Fruit fly (Drosophila melanogaster): ENCODE data around the gene robo2.

robo2 gene

dm6 chr2L:1420287-1420686 lies at the start of gene robo2 (continued):
- peak; percentile 17 for TF ChIP-seq Xbp1 (GFP tag; optimal IDR thresholded peaks at IDR 0.05)
- no peak for TF ChIP-seq sc (optimal IDR thresholded peaks at IDR 0.05)
- TF ChIP-seq sc (GFP tag; optimal IDR thresholded peaks at IDR 0.05): no peak
- 0 out of 3 replicates have a peak, but pooled peaks have one; percentile 23 for TF ChIP-seq tgo (GFP tag; IDR thresholded peaks at IDR 0.05)
- peak; percentile 33 for TF ChIP-seq CG10979 (tag; optimal IDR thresholded peaks at IDR 0.05)
- TF ChIP-seq CG33213 (GFP tag; optimal IDR thresholded peaks at IDR 0.05): peak; percentile 58
- peak; percentile 69 for TF ChIP-seq nom (GFP tag; optimal IDR thresholded peaks at IDR 0.05)
- TF ChIP-seq Usf (GFP tag; optimal IDR thresholded peaks at IDR 0.05): no peak
- TF ChIP-seq slbo (GFP tag; IDR thresholded peaks at IDR 0.05): peak; percentile 52
- TF ChIP-seq D19A (tag; optimal IDR thresholded peaks at IDR 0.05): peak; percentile 20
- no peak; the same call in 2 of the 3 replicates for TF ChIP-seq B-H1 (GFP tag; IDR thresholded peaks at IDR 0.05)
- peak; percentile 69; the same call in 1 of the 2 replicates for TF ChIP-seq ato (GFP tag; IDR thresholded peaks at IDR 0.05; ENCODE audit: partially characterized antibody)
- peak; percentile 57 for TF ChIP-seq her (GFP tag; optimal IDR thresholded peaks at IDR 0.05)
- peak; percentile 94 for TF ChIP-seq HLHmδ (GFP tag; optimal IDR thresholded peaks at IDR 0.05)
- peak; percentile 74; the same call in 1 of the 2 replicates for TF ChIP-seq CG42726 (GFP tag; IDR thresholded peaks at IDR 0.05; ENCODE audit: partially characterized antibody)
- no peak for TF ChIP-seq CG3065 (GFP tag; optimal IDR thresholded peaks at IDR 0.05)
- peak; percentile 20; the same call in 1 of the 3 replicates for TF ChIP-seq row (GFP tag; IDR thresholded peaks at IDR 0.05)
- TF ChIP-seq Dp (GFP tag; optimal IDR thresholded peaks at IDR 0.05): no peak
- peak; percentile 26 for TF ChIP-seq CG4854 (GFP tag; optimal IDR thresholded peaks at IDR 0.05)
- TF ChIP-seq nerfin-1 (tag; optimal IDR thresholded peaks at IDR 0.05): peak; percentile 80
- TF ChIP-seq dmrt99B (tag; optimal IDR thresholded peaks at IDR 0.05): peak; percentile 34
- TF ChIP-seq CG2712 (tag; optimal IDR thresholded peaks at IDR 0.05): peak; percentile 53
- TF ChIP-seq CG16815 (GFP tag; optimal IDR thresholded peaks at IDR 0.05): no peak
- TF ChIP-seq CG1529 (GFP tag; optimal IDR thresholded peaks at IDR 0.05): no peak
- peak; percentile 98 for TF ChIP-seq chinmo (GFP tag; IDR thresholded peaks at IDR 0.05; ENCODE audit: partially characterized antibody)
- peak; percentile 97 for TF ChIP-seq CG15479 (GFP tag; optimal IDR thresholded peaks at IDR 0.05)
- TF ChIP-seq amos (GFP tag; IDR thresholded peaks at IDR 0.05; ENCODE audit: partially characterized antibody): peak; percentile 62; the same call in 1 of the 2 replicates
- peak; percentile 32 for TF ChIP-seq CG9437 (GFP tag; optimal IDR thresholded peaks at IDR 0.05)
- no peak for TF ChIP-seq Dll (GFP tag; IDR thresholded peaks at IDR 0.05; ENCODE audit: partially characterized antibody)
- peak; percentile 59; the same call in 1 of the 2 replicates for TF ChIP-seq ara (GFP tag; IDR thresholded peaks at IDR 0.05)
- TF ChIP-seq Hr78 (GFP tag; optimal IDR thresholded peaks at IDR 0.05): no peak
- TF ChIP-seq Bgb (GFP tag; IDR thresholded peaks at IDR 0.05; ENCODE audit: partially characterized antibody): peak; percentile 77
- peak; percentile 100 for TF ChIP-seq scrt (GFP tag; optimal IDR thresholded peaks at IDR 0.05)
- TF ChIP-seq CG34224 (GFP tag; IDR thresholded peaks at IDR 0.05; ENCODE audit: partially characterized antibody): peak; percentile 33; the same call in 1 of the 3 replicates
- TF ChIP-seq tll (GFP tag; optimal IDR thresholded peaks at IDR 0.05): no peak
- TF ChIP-seq gcm2 (GFP tag; optimal IDR thresholded peaks at IDR 0.05): peak; percentile 20
- peak; percentile 11 for TF ChIP-seq CG12942 (GFP tag; optimal IDR thresholded peaks at IDR 0.05)
- TF ChIP-seq seq (GFP tag; IDR thresholded peaks at IDR 0.05): no peak
- peak; percentile 47; the same call in 1 of the 2 replicates for TF ChIP-seq stc (GFP tag; IDR thresholded peaks at IDR 0.05)
- TF ChIP-seq cad (GFP tag; optimal IDR thresholded peaks at IDR 0.05): no peak
- no peak for TF ChIP-seq CG43689 (GFP tag; IDR thresholded peaks at IDR 0.05)
- TF ChIP-seq CG10209 (GFP tag; optimal IDR thresholded peaks at IDR 0.05): peak; percentile 46
- TF ChIP-seq CG10431 (GFP tag; optimal IDR thresholded peaks at IDR 0.05): no peak
- TF ChIP-seq CG13424 (tag; optimal IDR thresholded peaks at IDR 0.05): peak; percentile 12
- TF ChIP-seq sd (tag; optimal IDR thresholded peaks at IDR 0.05): peak; percentile 70
- peak; percentile 25 for TF ChIP-seq grau (tag; optimal IDR thresholded peaks at IDR 0.05)
- TF ChIP-seq ham (GFP tag; IDR thresholded peaks at IDR 0.05): no peak
- no peak for TF ChIP-seq CG2120 (GFP tag; optimal IDR thresholded peaks at IDR 0.05)
- TF ChIP-seq CG11504 (tag; optimal IDR thresholded peaks at IDR 0.05): peak; percentile 100
